Worm (Caenorhabditis elegans) whole organism, mixed stage, embryonic: Measurements from ENCODE around the gene nduf-11.

Experiments
- bed-3 ChIP-seq: fragments of 200-800 bp; sonication (Bioruptor generic); optimal IDR thresholded peaks from 3 replicates; lab custom pipeline; 2018; ENCODE audit warnings: mild to moderate bottlenecking, missing genetic modification characterization, moderate library complexity, missing compliant biosample characterization
- ces-1 ChIP-seq: fragments of 150-350 bp; optimal IDR thresholded peaks from 2 replicates; lab custom pipeline; 2014; ENCODE audit warnings: missing biosample characterization, missing genetic modification reagents, missing genetic modification characterization
- drap-1 ChIP-seq: fragments of 200-800 bp; sonication (Bioruptor generic); optimal IDR thresholded peaks from 3 replicates; lab custom pipeline; 2018; ENCODE audit warnings: mild to moderate bottlenecking, missing genetic modification characterization, missing compliant biosample characterization
- lin-13 ChIP-seq: fragments of 150-350 bp; optimal IDR thresholded peaks from 2 replicates; lab custom pipeline; 2014; ENCODE audit warnings: missing biosample characterization, missing genetic modification characterization
- lin-32 ChIP-seq: fragments of 200-800 bp; sonication (Bioruptor generic); optimal IDR thresholded peaks from 2 replicates; lab custom pipeline; 2018; ENCODE audit warnings: mild to moderate bottlenecking, missing genetic modification characterization, missing compliant biosample characterization
- lsy-2 ChIP-seq: fragments of 150-350 bp; optimal IDR thresholded peaks from 2 replicates; lab custom pipeline; 2014; ENCODE audit warnings: missing biosample characterization, missing genetic modification characterization
- mls-2 ChIP-seq: sonication (generic microtip); optimal IDR thresholded peaks from 2 replicates; lab custom pipeline; 2016; ENCODE audit warnings: mild to moderate bottlenecking, missing genetic modification characterization, moderate library complexity, missing compliant biosample characterization
- nhr-237 ChIP-seq: fragments of 150-350 bp; optimal IDR thresholded peaks from 2 replicates; lab custom pipeline; 2014; ENCODE audit warnings: missing biosample characterization, missing genetic modification characterization
- nhr-28 ChIP-seq: fragments of 150-350 bp; optimal IDR thresholded peaks from 2 replicates; lab custom pipeline; 2014; ENCODE audit warnings: missing biosample characterization, missing genetic modification characterization

DNA sequence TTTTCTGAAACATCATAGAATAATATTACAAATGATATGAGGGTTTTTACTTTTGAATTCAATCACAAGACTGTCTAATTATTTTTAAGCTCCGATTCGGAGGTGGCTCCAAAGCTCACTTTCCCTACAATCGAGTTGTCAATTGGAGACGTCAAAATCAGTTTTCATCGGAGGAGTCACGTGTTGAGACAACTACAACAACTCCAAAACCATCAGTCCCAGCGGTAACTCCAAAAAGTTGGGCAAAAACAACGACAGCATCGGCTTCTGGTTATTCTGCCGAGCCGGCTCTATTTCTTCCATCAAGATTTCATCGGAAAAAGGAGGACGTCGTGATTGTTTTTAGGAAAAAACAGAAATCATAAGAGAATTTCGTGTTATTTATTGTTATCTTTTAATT, 38.7 kb upstream of the nduf-11 start:
- TF ChIP-seq lsy-2: no peak
- no peak for TF ChIP-seq nhr-237 (tag; lab: Kevin White, UChicago)
- no peak for TF ChIP-seq lin-13 (tag; lab: Kevin White, UChicago)
- no peak for TF ChIP-seq drap-1 (GFP tag; lab: Kevin White, UChicago)
- TF ChIP-seq nhr-28 (tag; lab: Kevin White, UChicago): no peak
- no peak for TF ChIP-seq ces-1 (GFP tag; lab: Kevin White, UChicago)
- TF ChIP-seq lin-32 (GFP tag; lab: Kevin White, UChicago): no peak
- TF ChIP-seq bed-3 (GFP tag; lab: Kevin White, UChicago): no peak
- no peak for TF ChIP-seq mls-2
